Worm (Caenorhabditis elegans) whole organism, late embryonic: ENCODE results near the gene ssna-1.
A peak's percentile ranks its signal among the peaks of the same experiment; 100 is the strongest.

Experiments
- C08G9.2 ChIP-seq: sonication (generic microtip); optimal IDR thresholded peaks from 2 replicates; lab custom pipeline; 2016; ENCODE audit warnings: mild to moderate bottlenecking, missing genetic modification characterization, moderate library complexity, missing compliant biosample characterization
- C38D4.7 ChIP-seq: fragments of 200-800 bp; sonication (Bioruptor generic); optimal IDR thresholded peaks from 2 replicates; lab custom pipeline; 2018; ENCODE audit warnings: mild to moderate bottlenecking, missing genetic modification characterization, moderate library complexity, missing compliant biosample characterization
- F13H6.1 ChIP-seq: sonication (generic microtip); optimal IDR thresholded peaks from 2 replicates; lab custom pipeline; 2016; ENCODE audit warnings: missing genetic modification characterization, missing compliant biosample characterization
- K02D7.2 ChIP-seq: sonication (generic microtip); optimal IDR thresholded peaks from 2 replicates; lab custom pipeline; 2017; ENCODE audit warnings: mild to moderate bottlenecking, missing genetic modification characterization, missing compliant biosample characterization
- ama-1 ChIP-seq: fragments of 150-350 bp; optimal IDR thresholded peaks from 2 replicates; lab custom pipeline; 2014
- ceh-14 ChIP-seq: sonication (generic microtip); optimal IDR thresholded peaks from 2 replicates; lab custom pipeline; 2016; ENCODE audit warnings: missing genotype, missing genetic modification characterization, missing compliant biosample characterization
- ceh-18 ChIP-seq: sonication (generic microtip); optimal IDR thresholded peaks from 2 replicates; lab custom pipeline; 2016; ENCODE audit warnings: missing genetic modification characterization, missing compliant biosample characterization
- ceh-19 ChIP-seq: fragments of 200-800 bp; sonication (Bioruptor generic); optimal IDR thresholded peaks from 2 replicates; lab custom pipeline; 2018; ENCODE audit warnings: mild to moderate bottlenecking, missing genetic modification characterization, missing compliant biosample characterization
- ceh-2 ChIP-seq: sonication (generic microtip); optimal IDR thresholded peaks from 2 replicates; lab custom pipeline; 2016; ENCODE audit warnings: missing genotype, missing genetic modification characterization, missing compliant biosample characterization
- ceh-24 ChIP-seq: sonication (generic microtip); optimal IDR thresholded peaks from 2 replicates; lab custom pipeline; 2016; ENCODE audit warnings: mild to moderate bottlenecking, missing genetic modification characterization, missing compliant biosample characterization
- ceh-30 ChIP-seq: fragments of 150-350 bp; optimal IDR thresholded peaks from 2 replicates; lab custom pipeline; 2014; ENCODE audit warnings: missing biosample characterization, missing genetic modification characterization
- ceh-31 ChIP-seq: sonication (generic microtip); optimal IDR thresholded peaks from 2 replicates; lab custom pipeline; 2016; ENCODE audit warnings: missing genetic modification characterization, missing compliant biosample characterization
- ceh-34 ChIP-seq: sonication (generic microtip); optimal IDR thresholded peaks from 2 replicates; lab custom pipeline; 2016; ENCODE audit warnings: mild to moderate bottlenecking, missing genetic modification characterization, missing compliant biosample characterization
- ceh-45 ChIP-seq: fragments of 200-800 bp; sonication (Bioruptor generic); IDR thresholded peaks from 2 replicates; pipeline ENCODE4 v1.3.6; 2022; ENCODE audit warnings: missing genetic modification reagents, missing genetic modification characterization, missing compliant biosample characterization
- ceh-6 ChIP-seq: fragments of 200-800 bp; sonication (Bioruptor generic); optimal IDR thresholded peaks from 2 replicates; lab custom pipeline; 2018; ENCODE audit warnings: mild to moderate bottlenecking, missing genetic modification characterization, missing compliant biosample characterization
- che-1 ChIP-seq: sonication (generic microtip); optimal IDR thresholded peaks from 2 replicates; lab custom pipeline; 2016; ENCODE audit warnings: mild to moderate bottlenecking, missing genetic modification characterization, missing compliant biosample characterization
- dve-1 ChIP-seq: sonication (generic microtip); optimal IDR thresholded peaks from 2 replicates; lab custom pipeline; 2017; ENCODE audit warnings: antibody characterized with exemption, mild to moderate bottlenecking, missing genetic modification characterization, missing compliant biosample characterization
- elt-4 ChIP-seq: sonication (generic microtip); optimal IDR thresholded peaks from 2 replicates; lab custom pipeline; 2016; ENCODE audit warnings: missing genetic modification characterization, missing compliant biosample characterization
- eyg-1 ChIP-seq: sonication (generic microtip); optimal IDR thresholded peaks from 2 replicates; lab custom pipeline; 2016; ENCODE audit warnings: missing genotype, missing genetic modification characterization, missing compliant biosample characterization
- fax-1 ChIP-seq: sonication (generic microtip); optimal IDR thresholded peaks from 2 replicates; lab custom pipeline; 2016; ENCODE audit warnings: missing genotype, missing genetic modification characterization, missing compliant biosample characterization
- fkh-6 ChIP-seq: sonication (generic microtip); optimal IDR thresholded peaks from 2 replicates; lab custom pipeline; 2016; ENCODE audit warnings: missing genetic modification characterization, missing compliant biosample characterization
- gmeb-2 ChIP-seq: sonication (generic microtip); optimal IDR thresholded peaks from 2 replicates; lab custom pipeline; 2016; ENCODE audit warnings: missing genetic modification characterization, inconsistent platforms, missing compliant biosample characterization
- hlh-15 ChIP-seq: sonication (generic microtip); optimal IDR thresholded peaks from 2 replicates; lab custom pipeline; 2016; ENCODE audit warnings: missing genetic modification characterization, missing compliant biosample characterization
- hlh-8 ChIP-seq: sonication (generic microtip); optimal IDR thresholded peaks from 2 replicates; lab custom pipeline; 2016; ENCODE audit warnings: missing genotype, missing genetic modification characterization, missing compliant biosample characterization
- lim-6 ChIP-seq: sonication (generic microtip); optimal IDR thresholded peaks from 2 replicates; lab custom pipeline; 2016; ENCODE audit warnings: missing genetic modification characterization, missing compliant biosample characterization
- lin-11 ChIP-seq: fragments of 200-800 bp; sonication (Bioruptor generic); optimal IDR thresholded peaks from 2 replicates; lab custom pipeline; 2018; ENCODE audit warnings: mild to moderate bottlenecking, missing genetic modification characterization, missing compliant biosample characterization
- madf-2 ChIP-seq: sonication (generic microtip); optimal IDR thresholded peaks from 2 replicates; lab custom pipeline; 2017; ENCODE audit warnings: missing genetic modification characterization, missing compliant biosample characterization
- mec-3 ChIP-seq: sonication (generic microtip); optimal IDR thresholded peaks from 2 replicates; lab custom pipeline; 2016; ENCODE audit warnings: borderline replicate concordance, missing genetic modification characterization, missing compliant biosample characterization
- nfya-1 ChIP-seq: sonication (generic microtip); optimal IDR thresholded peaks from 2 replicates; lab custom pipeline; 2017; ENCODE audit warnings: missing genetic modification characterization, mild to moderate bottlenecking, missing compliant biosample characterization, antibody characterized with exemption, moderate library complexity
- pag-3 ChIP-seq: sonication (generic microtip); optimal IDR thresholded peaks from 2 replicates; lab custom pipeline; 2016; ENCODE audit warnings: missing compliant biosample characterization, missing genetic modification characterization, borderline replicate concordance
- pat-9 ChIP-seq: fragments of 200-800 bp; sonication (Bioruptor generic); optimal IDR thresholded peaks from 2 replicates; lab custom pipeline; 2018; ENCODE audit warnings: mild to moderate bottlenecking, missing genetic modification characterization, moderate library complexity, missing compliant biosample characterization
- pha-4 ChIP-seq: fragments of 150-350 bp; optimal IDR thresholded peaks from 2 replicates; lab custom pipeline; 2018; ENCODE audit warnings: missing biosample characterization, missing genetic modification reagents, missing genetic modification characterization
- rnt-1 ChIP-seq: sonication (generic microtip); optimal IDR thresholded peaks from 2 replicates; lab custom pipeline; 2016; ENCODE audit warnings: missing genetic modification characterization, missing compliant biosample characterization
- sox-4 ChIP-seq: sonication (generic microtip); optimal IDR thresholded peaks from 2 replicates; lab custom pipeline; 2017; ENCODE audit warnings: mild to moderate bottlenecking, missing genetic modification characterization, inconsistent platforms, missing compliant biosample characterization
- unc-3 ChIP-seq, 2 experiments: fragments of 200-800 bp in 1 of 2; sonication (Bioruptor generic) in 1 of 2; sonication (generic microtip) in 1 of 2; conservative IDR thresholded peaks in 1 of 2; optimal IDR thresholded peaks in 1 of 2; 2 replicates each; pipeline versions ENCODE4 v1.3.6 to Lab custom; 2016 to 2022; ENCODE audit warnings: missing compliant biosample characterization in 2 of 2, missing genetic modification characterization in 2 of 2, missing genetic modification reagents in 1 of 2
- unc-86 ChIP-seq: sonication (generic microtip); optimal IDR thresholded peaks from 2 replicates; lab custom pipeline; 2016; ENCODE audit warnings: missing genetic modification characterization, missing compliant biosample characterization
- zip-5 ChIP-seq: sonication (generic microtip); optimal IDR thresholded peaks from 2 replicates; lab custom pipeline; 2016; ENCODE audit warnings: missing genetic modification characterization, missing compliant biosample characterization
- ztf-16 ChIP-seq: sonication (generic microtip); optimal IDR thresholded peaks from 2 replicates; lab custom pipeline; 2017; ENCODE audit warnings: missing genetic modification characterization, missing compliant biosample characterization

Gene ssna-1

ce11 chrIV:385150-385937 lies 2.5 kb upstream of the ssna-1 start, which contains the start of gene rps-24 (continued):
- TF ChIP-seq elt-4 (tag; lab: Kevin White, UChicago) (peak; percentile 88), eyg-1 (tag; lab: Kevin White, UChicago) (peak; percentile 70), fax-1 (tag; lab: Kevin White, UChicago) (peak; percentile 93), lim-6 (tag; lab: Kevin White, UChicago) (peak; percentile 97), madf-2 (tag; lab: Kevin White, UChicago) (peak; percentile 43), dve-1 (tag; lab: Kevin White, UChicago) (peak; percentile 61), ceh-31 (tag; lab: Kevin White, UChicago) (peak; percentile 100), ceh-34 (peak; percentile 97), sox-4 (tag; lab: Kevin White, UChicago) (peak; percentile 60), fkh-6 (tag; lab: Kevin White, UChicago) (peak; percentile 86), hlh-15 (tag; lab: Kevin White, UChicago) (peak; percentile 75), ceh-6 (peak; percentile 48), ceh-14 (tag; lab: Kevin White, UChicago) (peak; percentile 98), unc-3 (GFP tag; conservative IDR thresholded peaks at IDR 0.05; lab: Robert Waterston, UW) (peak; percentile 69), unc-3 (tag; optimal IDR thresholded peaks at IDR 0.05; lab: Kevin White, UChicago) (peak; percentile 81)

DNA sequence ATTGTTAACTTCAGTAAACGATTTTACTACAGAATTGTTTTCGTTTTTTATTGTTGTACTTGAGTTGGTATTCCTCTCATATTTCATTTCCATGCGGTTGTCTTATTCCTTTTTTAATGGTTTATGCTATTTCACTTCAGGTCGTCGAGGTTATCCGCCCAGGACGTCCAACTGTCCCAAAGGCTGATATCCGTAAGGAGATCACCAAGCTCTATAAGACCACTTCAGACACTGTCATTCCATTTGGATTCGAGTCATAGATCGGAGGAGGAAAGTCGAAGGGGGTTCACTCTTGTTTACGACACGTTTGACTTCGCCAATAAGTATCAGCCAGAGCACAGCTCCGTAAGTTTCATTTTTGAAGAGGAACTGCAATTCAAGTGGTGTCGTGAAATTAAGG lies 1.3 kb upstream of the ssna-1 start, which contains the start of gene T07A9.14:
Gene T07A9.14 (plus strand): TSS at position 124 of the 400 bp plus-strand sequence.
- no peak for TF ChIP-seq pha-4 (tag; lab: Kevin White, UChicago)
- no peak for TF ChIP-seq che-1 (tag; lab: Kevin White, UChicago)
- no peak for TF ChIP-seq pag-3 (tag; lab: Kevin White, UChicago)
- no peak for TF ChIP-seq fax-1 (tag; lab: Kevin White, UChicago)
- no peak for TF ChIP-seq F13H6.1
- TF ChIP-seq hlh-15 (tag; lab: Kevin White, UChicago): no peak
- no peak for TF ChIP-seq ceh-30 (tag; lab: Kevin White, UChicago)
- TF ChIP-seq nfya-1 (tag; lab: Kevin White, UChicago): no peak
- no peak for TF ChIP-seq ama-1
- TF ChIP-seq mec-3 (tag; lab: Kevin White, UChicago): no peak
- TF ChIP-seq elt-4 (tag; lab: Kevin White, UChicago): no peak
- no peak for TF ChIP-seq rnt-1 (tag; lab: Kevin White, UChicago)
- no peak for TF ChIP-seq ceh-6
- no peak for TF ChIP-seq lin-11 (tag; lab: Kevin White, UChicago)
- no peak for TF ChIP-seq pat-9 (tag; lab: Kevin White, UChicago)

DNA sequence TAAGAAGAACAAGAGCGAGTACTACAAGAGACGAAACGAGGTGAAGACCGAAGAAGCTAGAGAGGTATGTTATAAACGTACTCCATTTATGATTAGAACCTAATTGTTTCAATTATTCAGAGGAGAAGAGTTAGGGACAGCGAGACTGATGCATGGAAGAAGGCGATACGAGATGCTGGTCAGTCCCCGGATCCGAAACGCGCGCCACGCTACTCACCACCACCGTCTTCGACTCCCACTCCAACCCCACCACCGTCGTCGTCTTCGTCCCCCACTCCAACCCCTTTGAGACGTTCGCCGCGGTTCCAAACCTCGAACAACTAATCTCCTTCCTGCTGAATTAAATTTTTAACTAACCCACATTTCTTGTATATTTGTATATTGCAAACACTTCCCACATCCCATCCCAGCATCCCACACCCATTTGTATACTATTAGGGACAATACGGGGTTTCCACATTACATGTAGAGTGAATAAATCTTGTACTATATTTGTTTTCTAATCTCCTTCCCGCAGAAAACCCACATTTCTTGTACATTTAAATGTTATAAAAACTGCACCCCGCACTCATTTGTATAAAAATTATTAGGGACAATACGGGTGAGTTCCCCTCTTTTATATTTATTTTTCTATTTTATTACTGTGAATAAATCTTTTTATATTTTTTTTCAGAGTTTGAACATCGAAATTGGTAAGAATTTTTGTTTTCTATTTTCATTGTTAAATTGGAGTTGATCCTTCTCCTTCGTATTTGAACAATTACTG lies 418 bp upstream of the ssna-1 start:
- no peak for TF ChIP-seq C38D4.7 (GFP tag; lab: Kevin White, UChicago)
- TF ChIP-seq sox-4 (tag; lab: Kevin White, UChicago): no peak
- TF ChIP-seq K02D7.2 (tag; lab: Kevin White, UChicago): no peak
- no peak for TF ChIP-seq ceh-24
- no peak for TF ChIP-seq ceh-45
- TF ChIP-seq ceh-2 (tag; lab: Kevin White, UChicago): no peak
- TF ChIP-seq hlh-8 (tag; lab: Kevin White, UChicago): no peak
- TF ChIP-seq pag-3 (tag; lab: Kevin White, UChicago): no peak
- TF ChIP-seq ceh-18: no peak
- TF ChIP-seq hlh-15 (tag; lab: Kevin White, UChicago): no peak
- TF ChIP-seq zip-5 (tag; lab: Kevin White, UChicago): no peak
- TF ChIP-seq gmeb-2 (tag; lab: Kevin White, UChicago): no peak
- no peak for TF ChIP-seq eyg-1 (tag; lab: Kevin White, UChicago)
- no peak for TF ChIP-seq unc-86 (tag; lab: Kevin White, UChicago)
- TF ChIP-seq ceh-19 (GFP tag; lab: Kevin White, UChicago): no peak
- TF ChIP-seq rnt-1 (tag; lab: Kevin White, UChicago): no peak
- no peak for TF ChIP-seq dve-1 (tag; lab: Kevin White, UChicago)
- no peak for TF ChIP-seq C08G9.2 (tag; lab: Kevin White, UChicago)
- TF ChIP-seq ztf-16 (tag; lab: Kevin White, UChicago): no peak
